Worm (Caenorhabditis elegans): ENCODE data around the gene sti-1.

sti-1 gene

ce11 chrV:723895-724352 is 49.4 kb upstream of the sti-1 start, which contains the start of gene fbxb-72:
fbxb-72 (minus strand) TSS chrV:723952.
- TF ChIP-seq sdz-12 (GFP tag; optimal IDR thresholded peaks at IDR 0.05) (no peak), fos-1 (tag; optimal IDR thresholded peaks at IDR 0.05) (no peak), tag-97 (GFP tag; IDR thresholded peaks at IDR 0.05) (no peak), saeg-2 (GFP tag; IDR thresholded peaks at IDR 0.05) (peak; percentile 74), duxl-1 (tag; optimal IDR thresholded peaks at IDR 0.05; ENCODE audit: poor library complexity) (peak; percentile 75), dmd-6 (GFP tag; IDR thresholded peaks at IDR 0.05) (no peak), hif-1 (tag; optimal IDR thresholded peaks at IDR 0.05) (peak; percentile 59 to 65), daf-8 (GFP tag; IDR thresholded peaks at IDR 0.05) (no peak), ceh-32 (tag; optimal IDR thresholded peaks at IDR 0.05; ENCODE audit: poor library complexity) (no peak), unc-62 (GFP tag; optimal IDR thresholded peaks at IDR 0.05 in 1 of 2) (peak in 1 of 2 experiments; percentile 80), unc-62 (tag; optimal IDR thresholded peaks at IDR 0.05) (no peak), lir-3 (tag; optimal IDR thresholded peaks at IDR 0.05) (no peak), ZK546.5 (tag; optimal IDR thresholded peaks at IDR 0.05) (no peak), ama-1 (optimal IDR thresholded peaks at IDR 0.05) (peak; percentile 99), jun-1 (tag; optimal IDR thresholded peaks at IDR 0.05) (no peak), ztf-7 (tag; optimal IDR thresholded peaks at IDR 0.05) (peak; percentile 66), nhr-41 (GFP tag; IDR thresholded peaks at IDR 0.05) (0 out of 2 replicates have a peak, but pooled peaks have one; percentile 7), dve-1 (tag; optimal IDR thresholded peaks at IDR 0.05; ENCODE audit: insufficient read depth) (peak; percentile 90), nhr-111 (GFP tag; optimal IDR thresholded peaks at IDR 0.05) (no peak), rbr-2 (tag; optimal IDR thresholded peaks at IDR 0.05) (peak; percentile 34), zfp-3 (GFP tag; conservative IDR thresholded peaks at IDR 0.05) (peak; percentile 97), Y48G9A.11 (GFP tag; IDR thresholded peaks at IDR 0.05) (0 out of 2 replicates have a peak, but pooled peaks have one; percentile 14), ztf-11 (tag; optimal IDR thresholded peaks at IDR 0.05) (no peak), ceh-20 (GFP tag; IDR thresholded peaks at IDR 0.05) (peak; percentile 59), R02D3.7 (tag; optimal IDR thresholded peaks at IDR 0.05) (no peak), Y5F2A.4 (GFP tag; optimal IDR thresholded peaks at IDR 0.05) (peak; percentile 33), mxl-3 (GFP tag; optimal IDR thresholded peaks at IDR 0.05) (peak; percentile 42), nhr-10 (tag; optimal IDR thresholded peaks at IDR 0.05) (peak; percentile 96), mep-1 (tag; optimal IDR thresholded peaks at IDR 0.05) (peak; percentile 96), vab-7 (GFP tag; IDR thresholded peaks at IDR 0.05) (no peak), ceh-28 (tag; optimal IDR thresholded peaks at IDR 0.05) (no peak), nhr-76 (tag; optimal IDR thresholded peaks at IDR 0.05) (no peak), lsy-2 (tag; optimal IDR thresholded peaks at IDR 0.05) (peak; percentile 76 to 84), spr-3 (GFP tag; optimal IDR thresholded peaks at IDR 0.05) (peak; percentile 22), lim-7 (GFP tag; IDR thresholded peaks at IDR 0.05) (0 out of 2 replicates have a peak, but pooled peaks have one; percentile 19), nhr-11 (tag; optimal IDR thresholded peaks at IDR 0.05) (peak; percentile 49), daf-19 (GFP tag; conservative IDR thresholded peaks at IDR 0.05) (no peak), nhr-77 (tag; optimal IDR thresholded peaks at IDR 0.05) (peak; percentile 93), pqm-1 (tag; optimal IDR thresholded peaks at IDR 0.05) (no peak), hmg-1.1 (GFP tag; IDR thresholded peaks at IDR 0.05) (no peak; the same call in 1 of the 2 replicates), lin-1 (GFP tag; IDR thresholded peaks at IDR 0.05) (no peak; the same call in 1 of the 2 replicates), F10B5.3 (tag; optimal IDR thresholded peaks at IDR 0.05) (no peak), dpl-1 (GFP tag; optimal IDR thresholded peaks at IDR 0.05) (peak; percentile 31), zfp-2 (tag; optimal IDR thresholded peaks at IDR 0.05) (no peak), T26A8.4 (GFP tag; IDR thresholded peaks at IDR 0.05) (peak; percentile 96), madf-9 (GFP tag; conservative IDR thresholded peaks at IDR 0.05) (no peak), hlh-11 (tag; optimal IDR thresholded peaks at IDR 0.05) (peak; percentile 63), snpc-4 (tag; optimal IDR thresholded peaks at IDR 0.05) (no peak), nhr-6 (tag; optimal IDR thresholded peaks at IDR 0.05) (peak; percentile 93), daf-16 (GFP tag; optimal IDR thresholded peaks at IDR 0.05) (peak; percentile 41 to 93), daf-16 (tag; optimal IDR thresholded peaks at IDR 0.05) (peak; percentile 89), nhr-42 (GFP tag; IDR thresholded peaks at IDR 0.05) (peak; percentile 89)
